Fruit fly (Drosophila melanogaster): Measurements from ENCODE around the gene BigH1.

DNA sequence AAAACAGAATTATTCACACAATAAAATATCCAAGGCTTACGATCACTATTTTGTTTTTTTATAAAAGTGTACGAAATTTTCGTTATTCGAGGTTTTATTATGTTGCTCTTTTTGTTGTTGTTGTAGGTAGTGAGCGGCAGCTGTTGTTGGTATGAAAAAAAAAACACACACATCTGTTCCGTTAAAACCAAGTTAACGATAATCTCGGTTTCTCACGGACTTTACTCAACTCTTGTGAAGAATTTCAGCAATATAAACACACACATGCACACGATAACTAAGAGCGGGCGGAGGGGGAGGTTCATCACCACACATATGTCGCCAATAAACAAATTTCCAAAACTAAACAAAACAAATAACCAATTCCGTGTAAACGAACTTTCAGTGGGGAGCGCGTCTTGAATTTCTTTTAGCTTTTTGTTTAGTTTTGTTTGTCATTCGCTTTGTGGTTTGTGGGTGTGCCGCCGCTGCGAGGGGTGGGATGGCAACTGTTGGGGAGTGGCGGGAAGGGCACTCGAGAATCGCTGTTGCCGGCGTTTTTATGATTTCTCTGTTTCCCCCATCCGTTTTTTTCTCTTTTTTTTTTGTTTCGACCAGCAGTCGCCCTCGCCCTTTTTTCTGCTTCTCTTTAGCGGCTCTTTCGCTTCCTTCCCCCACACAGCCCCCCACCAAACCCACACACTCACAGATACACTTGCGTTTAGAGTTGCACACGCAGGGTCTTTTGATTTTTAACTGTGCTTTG, 8.8 kb upstream of the BigH1 start:
- TF ChIP-seq CG8478 (optimal IDR thresholded peaks at IDR 0.05), result no peak
- TF ChIP-seq CTCF (optimal IDR thresholded peaks at IDR 0.05), result no peak

All from S2 (cell line).